Worm (Caenorhabditis elegans): ENCODE results near the gene cogc-2.

The cogc-2 gene

DNA sequence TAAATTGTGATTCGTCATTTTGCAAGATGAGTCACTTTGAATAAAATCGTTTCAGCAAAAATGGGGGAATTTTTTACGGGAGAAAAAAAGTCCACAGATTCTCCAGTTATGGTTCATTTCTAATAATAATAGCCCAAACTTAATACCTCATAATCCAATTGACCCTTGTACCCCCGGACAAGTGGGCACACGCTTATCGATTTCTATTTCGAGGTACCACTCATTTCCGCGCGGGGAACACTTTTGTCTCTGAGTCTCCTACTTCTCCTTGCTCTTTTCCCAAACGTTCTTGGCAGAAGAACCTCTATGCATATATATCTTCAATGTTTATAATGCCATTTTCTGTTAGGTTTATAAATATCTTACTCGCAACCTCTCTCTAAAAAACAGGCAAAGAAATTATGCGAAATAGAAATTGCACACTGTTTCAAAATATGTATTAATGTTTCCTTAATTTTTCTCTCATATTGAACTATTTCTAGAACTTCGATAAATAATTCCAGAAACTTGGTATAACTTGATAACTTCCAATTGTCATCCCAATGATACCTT is 22.2 kb downstream of the cogc-2 start, which contains the start of gene gldi-4:
Gene gldi-4, plus strand, starts transcription at position 502 of the 552 bp plus-strand sequence.
- no peak for TF ChIP-seq unc-130 (tag; optimal IDR thresholded peaks at IDR 0.05)
- TF ChIP-seq ceh-90 (tag; optimal IDR thresholded peaks at IDR 0.05), result no peak
- no peak for TF ChIP-seq lsy-2 (tag; optimal IDR thresholded peaks at IDR 0.05)
- no peak for TF ChIP-seq tlp-1 (tag; optimal IDR thresholded peaks at IDR 0.05)
- TF ChIP-seq mdl-1 (tag; optimal IDR thresholded peaks at IDR 0.05), result no peak
- no peak for TF ChIP-seq mef-2 (tag; optimal IDR thresholded peaks at IDR 0.05)
- TF ChIP-seq ceh-8 (GFP tag; optimal IDR thresholded peaks at IDR 0.05), result no peak
- no peak for TF ChIP-seq C16A3.4 (tag; optimal IDR thresholded peaks at IDR 0.05)

DNA sequence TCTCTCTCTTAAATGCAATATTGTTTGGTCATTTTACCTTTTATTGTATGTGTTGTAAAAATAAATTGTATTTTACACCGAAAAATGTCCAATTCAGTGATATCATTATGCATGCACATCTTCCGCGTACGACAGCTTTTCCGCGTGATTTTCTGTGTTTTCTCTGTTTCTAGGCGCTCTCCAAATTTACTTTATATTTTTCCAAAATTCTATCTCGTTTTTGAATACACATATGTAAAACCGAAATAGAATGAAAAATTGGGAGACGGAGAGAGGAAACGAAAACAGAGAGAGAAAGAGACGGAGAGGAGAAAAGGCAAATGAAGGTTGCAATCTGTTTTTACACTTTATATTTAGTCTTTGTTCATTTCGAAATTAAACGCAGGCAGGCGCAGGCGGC is 22.9 kb downstream of the cogc-2 start:
- peak; percentile 48 for TF ChIP-seq swsn-7 (tag; optimal IDR thresholded peaks at IDR 0.05)
- peak; percentile 25; the same call in 1 of the 2 replicates for TF ChIP-seq isw-1 (GFP tag; IDR thresholded peaks at IDR 0.05)
- peak; percentile 62 for TF ChIP-seq fkh-8 (tag; optimal IDR thresholded peaks at IDR 0.05)
- TF ChIP-seq blmp-1 (tag; optimal IDR thresholded peaks at IDR 0.05), result peak; percentile 35
- no peak for TF ChIP-seq F16B12.6 (tag; optimal IDR thresholded peaks at IDR 0.05)
- TF ChIP-seq zip-4 (GFP tag; optimal IDR thresholded peaks at IDR 0.05), result no peak
- peak; percentile 40 for TF ChIP-seq lin-13 (GFP tag; optimal IDR thresholded peaks at IDR 0.05)
- no peak for TF ChIP-seq pqm-1 (tag; optimal IDR thresholded peaks at IDR 0.05)
- peak in 1 of 3 experiments; percentile 29 for TF ChIP-seq ceh-82 (tag; optimal IDR thresholded peaks at IDR 0.05)
- peak in 1 of 6 experiments; percentile 44 for TF ChIP-seq elt-3 (tag; optimal IDR thresholded peaks at IDR 0.05)
- no peak for TF ChIP-seq mef-2 (tag; optimal IDR thresholded peaks at IDR 0.05)
- TF ChIP-seq mep-1 (tag; optimal IDR thresholded peaks at IDR 0.05), result peak; percentile 67
- TF ChIP-seq unc-130 (tag; optimal IDR thresholded peaks at IDR 0.05), result no peak
- peak; percentile 19 to 34 (median 20) for TF ChIP-seq dpl-1 (GFP tag; optimal IDR thresholded peaks at IDR 0.05)
- TF ChIP-seq snpc-4 (tag; optimal IDR thresholded peaks at IDR 0.05), result peak; percentile 12
- TF ChIP-seq lin-14 (GFP tag; optimal IDR thresholded peaks at IDR 0.05), result peak; percentile 86
- TF ChIP-seq efl-1 (optimal IDR thresholded peaks at IDR 0.05), result peak; percentile 52 to 55
- peak; percentile 13 to 75 for TF ChIP-seq efl-1 (GFP tag; optimal IDR thresholded peaks at IDR 0.05 in 1 of 2)
- TF ChIP-seq tbx-2 (tag; optimal IDR thresholded peaks at IDR 0.05), result peak; percentile 40
- TF ChIP-seq jun-1 (tag; optimal IDR thresholded peaks at IDR 0.05), result peak; percentile 49
- TF ChIP-seq snu-23 (GFP tag; optimal IDR thresholded peaks at IDR 0.05), result peak; percentile 60
- TF ChIP-seq unc-86 (tag; optimal IDR thresholded peaks at IDR 0.05), result peak; percentile 50
- peak; percentile 42 for TF ChIP-seq nhr-20 (tag; optimal IDR thresholded peaks at IDR 0.05)
- peak; percentile 9 for TF ChIP-seq C16A3.4 (tag; optimal IDR thresholded peaks at IDR 0.05)
- TF ChIP-seq irx-1 (tag; optimal IDR thresholded peaks at IDR 0.05), result peak; percentile 44
- peak; percentile 45 for TF ChIP-seq dsc-1 (tag; optimal IDR thresholded peaks at IDR 0.05)
- no peak for TF ChIP-seq nhr-19 (GFP tag; conservative IDR thresholded peaks at IDR 0.05)
- peak; percentile 10 for TF ChIP-seq ztf-4 (tag; optimal IDR thresholded peaks at IDR 0.05)
- TF ChIP-seq lin-35 (GFP tag; optimal IDR thresholded peaks at IDR 0.05), result peak; percentile 27 to 44
- peak; percentile 83 for TF ChIP-seq nhr-85 (tag)
- peak; percentile 30 for TF ChIP-seq elt-2 (tag; optimal IDR thresholded peaks at IDR 0.05)
- TF ChIP-seq nhr-71 (tag; optimal IDR thresholded peaks at IDR 0.05), result peak; percentile 67
- TF ChIP-seq ztf-11 (tag; optimal IDR thresholded peaks at IDR 0.05), result no peak
- TF ChIP-seq nhr-47 (tag; optimal IDR thresholded peaks at IDR 0.05), result peak; percentile 65
- peak; percentile 0 for TF ChIP-seq xbp-1 (tag; optimal IDR thresholded peaks at IDR 0.05)
- peak in 1 of 2 experiments; percentile 32 for TF ChIP-seq mdl-1 (tag; optimal IDR thresholded peaks at IDR 0.05)
- TF ChIP-seq lsy-2 (tag; optimal IDR thresholded peaks at IDR 0.05), result peak; percentile 41 to 62
- TF ChIP-seq skn-1 (tag; optimal IDR thresholded peaks at IDR 0.05), result peak; percentile 44
- no peak for TF ChIP-seq nhr-77 (tag; optimal IDR thresholded peaks at IDR 0.05)
